Fruit fly (Drosophila melanogaster) whole organism, embryonic: ENCODE data around the gene GstT4.

Experiments
- Abd-B ChIP-seq: fragments of 200-800 bp; sonication (Bioruptor generic); optimal IDR thresholded peaks from 2 replicates; lab custom pipeline; 2018; ENCODE audit warnings: missing biosample characterization, mild to moderate bottlenecking, missing genetic modification characterization, moderate library complexity
- Atf-2 ChIP-seq: fragments of 200-800 bp; sonication (Bioruptor generic); optimal IDR thresholded peaks from 2 replicates; lab custom pipeline; 2016; ENCODE audit warnings: missing biosample characterization, missing genetic modification characterization
- CG11093 ChIP-seq: fragments of 200-800 bp; sonication (Bioruptor generic); IDR thresholded peaks from 3 replicates; pipeline ENCODE4 v1.3.6; 2022; ENCODE audit warnings: missing biosample characterization, missing genetic modification characterization
- CG17328 ChIP-seq: fragments of 200-800 bp; sonication (Bioruptor generic); IDR thresholded peaks from 2 replicates; pipeline ENCODE4 v1.3.6; 2022; ENCODE audit warnings: missing biosample characterization, missing genetic modification characterization
- CG17568 ChIP-seq: fragments of 200-800 bp; sonication (Bioruptor generic); optimal IDR thresholded peaks from 2 replicates; lab custom pipeline; 2018; ENCODE audit warnings: missing biosample characterization, mild to moderate bottlenecking, missing genetic modification characterization, moderate library complexity
- CG3065 ChIP-seq: fragments of 200-800 bp; sonication (Bioruptor generic); optimal IDR thresholded peaks from 2 replicates; lab custom pipeline; 2016; ENCODE audit warnings: missing biosample characterization, missing genetic modification characterization
- CG32532 ChIP-seq: fragments of 200-800 bp; sonication (Bioruptor generic); IDR thresholded peaks from 2 replicates; pipeline ENCODE4 v1.3.6; 2022; ENCODE audit warnings: missing biosample characterization, missing genetic modification characterization
- CG32767 ChIP-seq: fragments of 200-800 bp; sonication (Bioruptor generic); IDR thresholded peaks from 2 replicates; pipeline ENCODE4 v1.3.6; 2022; ENCODE audit warnings: missing biosample characterization, missing genetic modification characterization
- CG34376 ChIP-seq: fragments of 200-800 bp; sonication (Bioruptor generic); optimal IDR thresholded peaks from 2 replicates; lab custom pipeline; 2018; ENCODE audit warnings: missing biosample characterization, mild to moderate bottlenecking, missing genetic modification characterization
- CG3995 ChIP-seq: fragments of 200-800 bp; sonication (Bioruptor generic); optimal IDR thresholded peaks from 3 replicates; lab custom pipeline; 2016; ENCODE audit warnings: missing biosample characterization, missing genetic modification characterization
- CG4730 ChIP-seq: fragments of 200-800 bp; sonication (Bioruptor generic); IDR thresholded peaks from 2 replicates; pipeline ENCODE4 v1.3.6; 2022; ENCODE audit warnings: missing biosample characterization, missing genetic modification characterization
- CG6654 ChIP-seq: fragments of 200-800 bp; sonication (Bioruptor generic); optimal IDR thresholded peaks from 2 replicates; lab custom pipeline; 2017; ENCODE audit warnings: missing biosample characterization, mild to moderate bottlenecking, missing genetic modification characterization
- CG7745 ChIP-seq: fragments of 200-800 bp; sonication (Bioruptor generic); optimal IDR thresholded peaks from 2 replicates; lab custom pipeline; 2018; ENCODE audit warnings: missing biosample characterization, mild to moderate bottlenecking, missing genetic modification characterization, moderate library complexity
- CG8944 ChIP-seq: fragments of 200-800 bp; sonication (Bioruptor generic); optimal IDR thresholded peaks from 3 replicates; lab custom pipeline; 2016; ENCODE audit warnings: missing biosample characterization, missing genetic modification characterization
- CG9817 ChIP-seq: fragments of 200-800 bp; sonication (Bioruptor generic); optimal IDR thresholded peaks from 2 replicates; lab custom pipeline; 2018; ENCODE audit warnings: missing biosample characterization, mild to moderate bottlenecking, missing genetic modification characterization, moderate library complexity
- CG9876 ChIP-seq: fragments of 200-800 bp; sonication (Bioruptor generic); optimal IDR thresholded peaks from 2 replicates; lab custom pipeline; 2016; ENCODE audit warnings: missing biosample characterization, missing genetic modification characterization
- Dbx ChIP-seq: fragments of 200-800 bp; sonication (Bioruptor generic); IDR thresholded peaks from 3 replicates; pipeline ENCODE4 v1.3.6; 2022; ENCODE audit warnings: missing biosample characterization, missing genetic modification characterization
- Dll ChIP-seq: fragments of 200-800 bp; sonication (Bioruptor generic); IDR thresholded peaks from 4 replicates; pipeline ENCODE4 v1.3.6; 2022; ENCODE audit warnings: missing biosample characterization, missing genetic modification characterization; ENCODE audit not compliant: partially characterized antibody
- E2f2 ChIP-seq: fragments of 200-800 bp; sonication (Bioruptor generic); IDR thresholded peaks from 2 replicates; pipeline ENCODE4 v1.3.6; 2022; ENCODE audit warnings: missing biosample characterization, missing genetic modification characterization
- Gsc ChIP-seq: fragments of 200-800 bp; sonication (Bioruptor generic); IDR thresholded peaks from 2 replicates; pipeline ENCODE4 v1.3.6; 2022; ENCODE audit warnings: missing biosample characterization, missing genetic modification characterization
- Hand ChIP-seq: fragments of 200-800 bp; sonication (Bioruptor generic); optimal IDR thresholded peaks from 2 replicates; lab custom pipeline; 2017; ENCODE audit warnings: mild to moderate bottlenecking, missing biosample characterization, missing genetic modification reagents, missing genetic modification characterization
- HmgZ ChIP-seq: fragments of 200-800 bp; sonication (Bioruptor generic); optimal IDR thresholded peaks from 2 replicates; lab custom pipeline; 2018; ENCODE audit warnings: missing biosample characterization, mild to moderate bottlenecking, missing genetic modification characterization
- Lhr ChIP-seq: fragments of 200-800 bp; sonication (Bioruptor generic); optimal IDR thresholded peaks from 3 replicates; lab custom pipeline; 2017; ENCODE audit warnings: mild to moderate bottlenecking, missing biosample characterization, missing genetic modification reagents, missing genetic modification characterization
- Lim3 ChIP-seq: fragments of 200-800 bp; sonication (Bioruptor generic); IDR thresholded peaks from 2 replicates; pipeline ENCODE4 v1.3.6; 2022; ENCODE audit warnings: missing biosample characterization, missing genetic modification characterization
- MTF-1 ChIP-seq: fragments of 200-800 bp; sonication (Bioruptor generic); optimal IDR thresholded peaks from 2 replicates; lab custom pipeline; 2018; ENCODE audit warnings: missing biosample characterization, mild to moderate bottlenecking, missing genetic modification characterization, borderline replicate concordance
- Oli ChIP-seq: fragments of 200-800 bp; sonication (Bioruptor generic); optimal IDR thresholded peaks from 2 replicates; lab custom pipeline; 2018; ENCODE audit warnings: missing biosample characterization, mild to moderate bottlenecking, missing genetic modification characterization, moderate library complexity
- Rx ChIP-seq: fragments of 200-800 bp; sonication (Bioruptor generic); IDR thresholded peaks from 2 replicates; pipeline ENCODE4 v1.3.6; 2022; ENCODE audit warnings: missing biosample characterization, missing genetic modification characterization
- Sox100B ChIP-seq: fragments of 200-800 bp; sonication (Bioruptor generic); optimal IDR thresholded peaks from 3 replicates; lab custom pipeline; 2018; ENCODE audit warnings: missing biosample characterization, mild to moderate bottlenecking, missing genetic modification characterization
- Sox102F ChIP-seq: fragments of 200-800 bp; sonication (Bioruptor generic); optimal IDR thresholded peaks from 2 replicates; lab custom pipeline; 2018; ENCODE audit warnings: missing biosample characterization, mild to moderate bottlenecking, missing genetic modification characterization, moderate library complexity
- Xrp1 ChIP-seq: fragments of 200-800 bp; sonication (Bioruptor generic); IDR thresholded peaks from 2 replicates; pipeline ENCODE4 v1.3.6; 2022; ENCODE audit warnings: missing biosample characterization, missing genetic modification characterization
- YL-1 ChIP-seq: fragments of 200-800 bp; sonication (Bioruptor generic); optimal IDR thresholded peaks from 3 replicates; lab custom pipeline; 2017; ENCODE audit warnings: missing biosample characterization, mild to moderate bottlenecking, missing genetic modification characterization
- abd-A ChIP-seq: fragments of 200-800 bp; sonication (Bioruptor generic); optimal IDR thresholded peaks from 3 replicates; lab custom pipeline; 2019; ENCODE audit warnings: missing biosample characterization, mild to moderate bottlenecking, missing genetic modification characterization, moderate library complexity
- dimm ChIP-seq: fragments of 200-800 bp; sonication (Bioruptor generic); IDR thresholded peaks from 2 replicates; pipeline ENCODE4 v1.3.6; 2022; ENCODE audit warnings: missing biosample characterization, missing genetic modification characterization
- dmrt99B ChIP-seq: fragments of 200-800 bp; sonication (Bioruptor generic); optimal IDR thresholded peaks from 2 replicates; lab custom pipeline; 2018; ENCODE audit warnings: missing biosample characterization, mild to moderate bottlenecking, missing genetic modification characterization, moderate library complexity
- eyg ChIP-seq: fragments of 200-800 bp; sonication (Bioruptor generic); optimal IDR thresholded peaks from 3 replicates; lab custom pipeline; 2016; ENCODE audit warnings: missing biosample characterization, missing genetic modification characterization
- gcm ChIP-seq: fragments of 200-800 bp; sonication (Bioruptor generic); optimal IDR thresholded peaks from 2 replicates; lab custom pipeline; 2019; ENCODE audit warnings: missing biosample characterization, mild to moderate bottlenecking, missing genetic modification characterization, moderate library complexity
- gfzf ChIP-seq: fragments of 200-800 bp; sonication (Bioruptor generic); optimal IDR thresholded peaks from 2 replicates; lab custom pipeline; 2016; ENCODE audit warnings: missing biosample characterization, mild to moderate bottlenecking, missing genetic modification characterization, moderate library complexity
- grau ChIP-seq: fragments of 200-800 bp; optimal IDR thresholded peaks from 3 replicates; lab custom pipeline; 2019; ENCODE audit warnings: missing biosample characterization, mild to moderate bottlenecking, missing genetic modification characterization, moderate library complexity
- ham ChIP-seq: fragments of 200-800 bp; sonication (Bioruptor generic); IDR thresholded peaks from 2 replicates; pipeline ENCODE4 v1.3.6; 2022; ENCODE audit warnings: missing biosample characterization, missing genetic modification characterization
- hbn ChIP-seq: fragments of 200-800 bp; sonication (Bioruptor generic); IDR thresholded peaks from 2 replicates; pipeline ENCODE4 v1.3.6; 2022; ENCODE audit warnings: missing biosample characterization, missing genetic modification characterization; ENCODE audit not compliant: partially characterized antibody
- inv ChIP-seq: fragments of 200-800 bp; sonication (Bioruptor generic); IDR thresholded peaks from 2 replicates; pipeline ENCODE4 v1.3.6; 2022; ENCODE audit warnings: missing biosample characterization, missing genetic modification characterization; ENCODE audit not compliant: partially characterized antibody
- lola ChIP-seq, 3 experiments: fragments of >200 bp in 2 of 3; fragments of 200-800 bp in 1 of 3; sonication (Bioruptor generic) in 1 of 3; optimal IDR thresholded peaks; 2 replicates each; lab custom pipeline; 2017 to 2019; ENCODE audit warnings: missing biosample characterization in 3 of 3, missing genetic modification characterization in 3 of 3, mild to moderate bottlenecking in 1 of 3, moderate library complexity in 1 of 3
- pum ChIP-seq: fragments of 200-800 bp; sonication (Bioruptor generic); optimal IDR thresholded peaks from 2 replicates; lab custom pipeline; 2016; ENCODE audit warnings: missing biosample characterization, missing genetic modification characterization
- ranshi ChIP-seq: fragments of 200-800 bp; sonication (Bioruptor generic); IDR thresholded peaks from 2 replicates; pipeline ENCODE4 v1.3.6; 2022; ENCODE audit warnings: missing biosample characterization, missing genetic modification characterization
- sr ChIP-seq: fragments of 200-800 bp; sonication (Bioruptor generic); IDR thresholded peaks from 3 replicates; pipeline ENCODE4 v1.3.6; 2022; ENCODE audit warnings: missing biosample characterization, missing genetic modification characterization
- ssp ChIP-seq: fragments of 200-800 bp; sonication (Bioruptor generic); IDR thresholded peaks from 2 replicates; pipeline ENCODE4 v1.3.6; 2022; ENCODE audit warnings: missing biosample characterization, missing genetic modification characterization
- tap ChIP-seq: fragments of 200-800 bp; optimal IDR thresholded peaks from 3 replicates; lab custom pipeline; 2019; ENCODE audit warnings: missing biosample characterization, mild to moderate bottlenecking, missing genetic modification characterization, moderate library complexity
- vfl ChIP-seq: fragments of 200-800 bp; sonication (Bioruptor generic); optimal IDR thresholded peaks from 2 replicates; lab custom pipeline; 2016; ENCODE audit warnings: missing biosample characterization, missing genetic modification characterization
- zen2 ChIP-seq: fragments of 200-800 bp; sonication (Bioruptor generic); IDR thresholded peaks from 3 replicates; pipeline ENCODE4 v1.3.6; 2022; ENCODE audit warnings: missing biosample characterization, missing genetic modification characterization; ENCODE audit not compliant: partially characterized antibody

GstT4 gene

dm6 chrX:13391174-13392040 lies 13.1 kb upstream of the GstT4 start (continued):
- TF ChIP-seq zen2 (GFP tag; lab: Robert Waterston, UW), result no peak
- no peak for TF ChIP-seq abd-A (tag; lab: Kevin White, UChicago)
- TF ChIP-seq HmgZ (tag; lab: Kevin White, UChicago), result peak; percentile 31
- no peak for TF ChIP-seq dimm (GFP tag; lab: Robert Waterston, UW)
- TF ChIP-seq CG32767 (GFP tag; lab: Robert Waterston, UW), result no peak
- TF ChIP-seq tap (tag; lab: Kevin White, UChicago), result no peak
- TF ChIP-seq CG3995 (GFP tag; lab: Kevin White, UChicago), result peak; percentile 30
- TF ChIP-seq CG4730, result no peak
- TF ChIP-seq Gsc (GFP tag; lab: Robert Waterston, UW), result no peak
- no peak for TF ChIP-seq Sox100B (GFP tag; lab: Kevin White, UChicago)
- peak; percentile 9; the same call in 1 of the 2 replicates for TF ChIP-seq CG17328 (GFP tag; lab: Robert Waterston, UW)
- TF ChIP-seq inv (GFP tag; lab: Robert Waterston, UW), result no peak
- TF ChIP-seq CG9817 (tag; lab: Kevin White, UChicago), result peak; percentile 43
- TF ChIP-seq eyg (GFP tag; lab: Kevin White, UChicago), result peak; percentile 12
- no peak for TF ChIP-seq hbn (GFP tag; lab: Robert Waterston, UW)
- no peak for TF ChIP-seq Rx (GFP tag; lab: Robert Waterston, UW)
- peak; percentile 81 for TF ChIP-seq CG32532 (GFP tag; lab: Robert Waterston, UW)
- TF ChIP-seq ham (GFP tag; lab: Robert Waterston, UW), result 0 out of 2 replicates have a peak, but pooled peaks have one; percentile 42
- no peak for TF ChIP-seq CG34376 (GFP tag; lab: Kevin White, UChicago)
- TF ChIP-seq sr (GFP tag; lab: Robert Waterston, UW), result no peak
- no peak for TF ChIP-seq Xrp1 (GFP tag; lab: Robert Waterston, UW)
- no peak for TF ChIP-seq pum (GFP tag; lab: Kevin White, UChicago)
- no peak for TF ChIP-seq Sox102F
- no peak for TF ChIP-seq CG3065 (GFP tag; lab: Kevin White, UChicago)
- TF ChIP-seq ssp (GFP tag; lab: Robert Waterston, UW), result no peak
- peak; percentile 39; the same call in 1 of the 2 replicates for TF ChIP-seq ranshi (GFP tag; lab: Robert Waterston, UW)
- peak; percentile 34 for TF ChIP-seq CG8944
- TF ChIP-seq Lhr, result no peak
- TF ChIP-seq Abd-B, result peak; percentile 5
- TF ChIP-seq grau (tag; lab: Kevin White, UChicago), result peak; percentile 65
- no peak for TF ChIP-seq MTF-1 (GFP tag; lab: Kevin White, UChicago)
- no peak for TF ChIP-seq Lim3 (GFP tag; lab: Robert Waterston, UW)
- TF ChIP-seq CG6654, result peak; percentile 15
- no peak for TF ChIP-seq gfzf (GFP tag; lab: Kevin White, UChicago)
- TF ChIP-seq dmrt99B (tag; lab: Kevin White, UChicago), result peak; percentile 13
- no peak for TF ChIP-seq CG17568 (GFP tag; lab: Kevin White, UChicago)
- no peak for TF ChIP-seq Dll
- no peak for TF ChIP-seq Atf-2 (GFP tag; lab: Kevin White, UChicago)
- no peak for TF ChIP-seq CG7745 (tag; lab: Kevin White, UChicago)
- TF ChIP-seq YL-1 (GFP tag; lab: Kevin White, UChicago), result no peak
- peak; percentile 79 for TF ChIP-seq Dbx (GFP tag; lab: Robert Waterston, UW)
- TF ChIP-seq vfl, result peak; percentile 51
- no peak for TF ChIP-seq lola (GFP tag; optimal IDR thresholded peaks at IDR 0.05; lab: Kevin White, UChicago)
- TF ChIP-seq CG11093, result no peak
- TF ChIP-seq Hand (GFP tag; lab: Kevin White, UChicago), result peak; percentile 13
- peak; percentile 9 for TF ChIP-seq Oli (tag; lab: Kevin White, UChicago)
- TF ChIP-seq gcm (GFP tag; lab: Kevin White, UChicago), result no peak
- no peak; the same call in 1 of the 2 replicates for TF ChIP-seq E2f2 (GFP tag; lab: Robert Waterston, UW)
- TF ChIP-seq CG9876 (GFP tag; lab: Kevin White, UChicago), result peak; percentile 37
